Fruit fly (Drosophila melanogaster) whole organism, prepupa: ENCODE results near the gene CG5909.

ENCODE experiments used
- Blimp-1 ChIP-seq: fragments of 200-800 bp; sonication (Bioruptor generic); optimal IDR thresholded peaks from 3 replicates; lab custom pipeline; 2017; ENCODE audit warnings: missing biosample characterization, missing genetic modification characterization, mild to moderate bottlenecking, moderate library complexity, missing genetic modification reagents
- CG10669 ChIP-seq: fragments of 200-800 bp; sonication (Bioruptor generic); optimal IDR thresholded peaks from 3 replicates; lab custom pipeline; 2018; ENCODE audit warnings: missing biosample characterization, mild to moderate bottlenecking, missing genetic modification characterization, moderate library complexity
- CG11762 ChIP-seq: fragments of 200-800 bp; sonication (Bioruptor generic); optimal IDR thresholded peaks from 3 replicates; lab custom pipeline; 2016; ENCODE audit warnings: missing biosample characterization, missing genetic modification characterization; ENCODE audit not compliant: insufficient read depth
- CG11902 ChIP-seq: fragments of 200-800 bp; sonication (Bioruptor generic); optimal IDR thresholded peaks from 3 replicates; lab custom pipeline; 2016; ENCODE audit warnings: missing biosample characterization, missing genetic modification characterization
- CG15336 ChIP-seq: fragments of 200-800 bp; sonication (Bioruptor generic); IDR thresholded peaks from 2 replicates; pipeline ENCODE4 v1.3.6; 2022; ENCODE audit warnings: missing biosample characterization, missing genetic modification characterization
- CG1621 ChIP-seq: fragments of 200-800 bp; sonication (Bioruptor generic); optimal IDR thresholded peaks from 3 replicates; lab custom pipeline; 2018; ENCODE audit warnings: missing biosample characterization, mild to moderate bottlenecking, missing genetic modification characterization
- CG3032 ChIP-seq: fragments of 200-800 bp; optimal IDR thresholded peaks from 2 replicates; lab custom pipeline; 2019; ENCODE audit warnings: missing biosample characterization, mild to moderate bottlenecking, missing genetic modification characterization, moderate library complexity
- CG32006 ChIP-seq: fragments of 200-800 bp; sonication (Bioruptor generic); optimal IDR thresholded peaks from 3 replicates; lab custom pipeline; 2017; ENCODE audit warnings: missing biosample characterization, mild to moderate bottlenecking, missing genetic modification characterization
- CG34406 ChIP-seq: fragments of 200-800 bp; sonication (Bioruptor generic); optimal IDR thresholded peaks from 3 replicates; lab custom pipeline; 2016; ENCODE audit warnings: missing biosample characterization, missing genetic modification characterization
- CG3919 ChIP-seq: fragments of 200-800 bp; sonication (Bioruptor generic); optimal IDR thresholded peaks from 3 replicates; lab custom pipeline; 2016; ENCODE audit warnings: missing biosample characterization, missing genetic modification characterization
- CG4318 ChIP-seq: fragments of 200-800 bp; sonication (Bioruptor generic); optimal IDR thresholded peaks from 3 replicates; lab custom pipeline; 2017; ENCODE audit warnings: missing biosample characterization, mild to moderate bottlenecking, missing genetic modification characterization
- CG6276 ChIP-seq: fragments of 200-800 bp; sonication (Bioruptor generic); optimal IDR thresholded peaks from 2 replicates; lab custom pipeline; 2017; ENCODE audit warnings: missing biosample characterization, mild to moderate bottlenecking, missing genetic modification characterization
- CG6792 ChIP-seq: fragments of 200-800 bp; sonication (Bioruptor generic); optimal IDR thresholded peaks from 3 replicates; lab custom pipeline; 2016; ENCODE audit warnings: missing biosample characterization, missing genetic modification characterization
- CG6854 ChIP-seq: fragments of 200-800 bp; sonication (Bioruptor generic); optimal IDR thresholded peaks from 2 replicates; lab custom pipeline; 2017; ENCODE audit warnings: missing biosample characterization, mild to moderate bottlenecking, missing genetic modification characterization
- CG8119 ChIP-seq: fragments of 200-800 bp; sonication (Bioruptor generic); IDR thresholded peaks from 3 replicates; pipeline ENCODE4 v1.3.6; 2022; ENCODE audit warnings: missing biosample characterization, missing genetic modification characterization
- CG8319 ChIP-seq: fragments of 200-800 bp; sonication (Bioruptor generic); optimal IDR thresholded peaks from 3 replicates; lab custom pipeline; 2016; ENCODE audit warnings: missing biosample characterization, missing genetic modification characterization
- CG8632 ChIP-seq: fragments of 200-800 bp; sonication (Bioruptor generic); optimal IDR thresholded peaks from 3 replicates; lab custom pipeline; 2016; ENCODE audit warnings: missing biosample characterization, missing genetic modification characterization
- Eip75B ChIP-seq: fragments of 200-800 bp; sonication (Bioruptor generic); optimal IDR thresholded peaks from 3 replicates; lab custom pipeline; 2016; ENCODE audit warnings: missing biosample characterization, missing genetic modification characterization
- Eip78C ChIP-seq: fragments of 200-800 bp; sonication (Bioruptor generic); peaks from one replicate; lab custom pipeline; 2016; ENCODE audit warnings: missing biosample characterization, missing genetic modification characterization
- Eip93F ChIP-seq: fragments of 200-800 bp; sonication (Bioruptor generic); optimal IDR thresholded peaks from 2 replicates; lab custom pipeline; 2016; ENCODE audit warnings: missing biosample characterization, mild to moderate bottlenecking, missing genetic modification characterization
- Ets21C ChIP-seq: fragments of 200-800 bp; sonication (Bioruptor generic); optimal IDR thresholded peaks from 3 replicates; lab custom pipeline; 2016; ENCODE audit warnings: missing biosample characterization, missing genetic modification characterization
- Ets96B ChIP-seq: fragments of 200-800 bp; optimal IDR thresholded peaks from 2 replicates; lab custom pipeline; 2019; ENCODE audit warnings: missing biosample characterization, mild to moderate bottlenecking, missing genetic modification characterization, moderate library complexity
- Gug ChIP-seq: fragments of 200-800 bp; sonication (Bioruptor generic); IDR thresholded peaks from 2 replicates; pipeline ENCODE4 v1.3.6; 2022; ENCODE audit warnings: missing biosample characterization, missing genetic modification characterization
- Hr38 ChIP-seq: sonication (Bioruptor generic); optimal IDR thresholded peaks from 2 replicates; lab custom pipeline; 2016; ENCODE audit warnings: missing biosample characterization, missing genetic modification characterization
- Hr39 ChIP-seq: fragments of 200-800 bp; sonication (Bioruptor generic); optimal IDR thresholded peaks from 2 replicates; lab custom pipeline; 2016; ENCODE audit warnings: missing biosample characterization, missing genetic modification characterization
- Hr4 ChIP-seq: fragments of 200-800 bp; sonication (Bioruptor generic); optimal IDR thresholded peaks from 3 replicates; lab custom pipeline; 2016; ENCODE audit warnings: missing biosample characterization, missing genetic modification characterization
- Lpt ChIP-seq: fragments of 200-800 bp; sonication (Bioruptor generic); optimal IDR thresholded peaks from 3 replicates; lab custom pipeline; 2016; ENCODE audit warnings: missing biosample characterization, missing genetic modification characterization
- Met ChIP-seq: fragments of 200-800 bp; sonication (Bioruptor generic); optimal IDR thresholded peaks from 3 replicates; lab custom pipeline; 2016; ENCODE audit warnings: missing biosample characterization, missing genetic modification characterization
- OdsH ChIP-seq: fragments of 200-800 bp; sonication (Bioruptor generic); optimal IDR thresholded peaks from 3 replicates; lab custom pipeline; 2016; ENCODE audit warnings: missing biosample characterization, missing genetic modification characterization
- Smox ChIP-seq: fragments of 200-800 bp; sonication (Bioruptor generic); optimal IDR thresholded peaks from 3 replicates; lab custom pipeline; 2016; ENCODE audit warnings: missing biosample characterization, missing genetic modification characterization
- Sox102F ChIP-seq: fragments of 200-800 bp; sonication (Bioruptor generic); optimal IDR thresholded peaks from 2 replicates; lab custom pipeline; 2016; ENCODE audit warnings: missing biosample characterization, mild to moderate bottlenecking, missing genetic modification characterization
- Sox14 ChIP-seq: fragments of 200-800 bp; sonication (Bioruptor generic); optimal IDR thresholded peaks from 3 replicates; lab custom pipeline; 2016; ENCODE audit warnings: missing biosample characterization, missing genetic modification characterization
- Sox15 ChIP-seq: fragments of 200-800 bp; sonication (Bioruptor generic); optimal IDR thresholded peaks from 3 replicates; lab custom pipeline; 2016; ENCODE audit warnings: missing biosample characterization, missing genetic modification characterization
- achi ChIP-seq: fragments of 200-800 bp; sonication (Bioruptor generic); optimal IDR thresholded peaks from 3 replicates; lab custom pipeline; 2016; ENCODE audit warnings: missing biosample characterization, missing genetic modification characterization
- acj6 ChIP-seq: fragments of 200-800 bp; sonication (Bioruptor generic); optimal IDR thresholded peaks from 3 replicates; lab custom pipeline; 2016; ENCODE audit warnings: missing biosample characterization, missing genetic modification characterization
- cyc ChIP-seq: fragments of 200-800 bp; sonication (Bioruptor generic); optimal IDR thresholded peaks from 3 replicates; lab custom pipeline; 2016; ENCODE audit warnings: missing biosample characterization, missing genetic modification characterization
- dac ChIP-seq: fragments of 200-800 bp; sonication (Bioruptor generic); optimal IDR thresholded peaks from 2 replicates; lab custom pipeline; 2017; ENCODE audit warnings: missing biosample characterization, mild to moderate bottlenecking, missing genetic modification characterization
- dsx ChIP-seq: fragments of 200-800 bp; optimal IDR thresholded peaks from 3 replicates; lab custom pipeline; 2019; ENCODE audit warnings: missing biosample characterization, mild to moderate bottlenecking, missing genetic modification characterization, moderate library complexity; ENCODE audit not compliant: poor library complexity, severe bottlenecking
- esn ChIP-seq: fragments of 200-800 bp; sonication (Bioruptor generic); optimal IDR thresholded peaks from 2 replicates; lab custom pipeline; 2016; ENCODE audit warnings: missing biosample characterization, mild to moderate bottlenecking, missing genetic modification characterization, moderate library complexity
- fd59A ChIP-seq: fragments of 200-800 bp; sonication (Bioruptor generic); optimal IDR thresholded peaks from 2 replicates; lab custom pipeline; 2017; ENCODE audit warnings: missing biosample characterization, mild to moderate bottlenecking, missing genetic modification characterization, missing genetic modification reagents
- fd85E ChIP-seq: fragments of 200-800 bp; sonication (Bioruptor generic); optimal IDR thresholded peaks from 3 replicates; lab custom pipeline; 2016; ENCODE audit warnings: missing biosample characterization, missing genetic modification characterization
- salr ChIP-seq, 2 experiments: fragments of 200-800 bp; sonication (Bioruptor generic); optimal IDR thresholded peaks; 3 replicates each; lab custom pipeline; 2016 to 2018; ENCODE audit warnings: missing biosample characterization in 2 of 2, missing genetic modification characterization in 2 of 2, mild to moderate bottlenecking in 1 of 2
- ss ChIP-seq, 2 experiments: fragments of 200-800 bp; sonication (Bioruptor generic); optimal IDR thresholded peaks; 2 replicates in 1 of 2; 3 replicates in 1 of 2; lab custom pipeline; 2017 to 2018; ENCODE audit warnings: mild to moderate bottlenecking in 2 of 2, missing biosample characterization in 2 of 2, missing genetic modification characterization in 2 of 2, moderate library complexity in 1 of 2
- svp ChIP-seq: fragments of 200-800 bp; sonication (Bioruptor generic); peaks from one replicate; lab custom pipeline; 2016; ENCODE audit warnings: missing biosample characterization, missing genetic modification characterization
- topi ChIP-seq: fragments of 200-800 bp; sonication (Bioruptor generic); optimal IDR thresholded peaks from 3 replicates; lab custom pipeline; 2016; ENCODE audit warnings: missing biosample characterization, missing genetic modification characterization
- vri ChIP-seq: fragments of 200-800 bp; sonication (Bioruptor generic); optimal IDR thresholded peaks from 3 replicates; lab custom pipeline; 2016; ENCODE audit warnings: missing biosample characterization, mild to moderate bottlenecking, missing genetic modification characterization

Gene CG5909

dm6 chr3R:27134728-27135361 is 26.1 kb upstream of the CG5909 start:
- TF ChIP-seq CG11762 (GFP tag; lab: Kevin White, UChicago) (no peak), Hr38 (GFP tag; lab: Kevin White, UChicago) (no peak), Hr39 (GFP tag; lab: Kevin White, UChicago) (no peak), svp (GFP tag; lab: Kevin White, UChicago) (peak; percentile 70), vri (GFP tag; lab: Kevin White, UChicago) (peak; percentile 30), Ets96B (no peak), Eip93F (GFP tag; lab: Kevin White, UChicago) (no peak), CG6854 (GFP tag; lab: Kevin White, UChicago) (no peak), Ets21C (GFP tag; lab: Kevin White, UChicago) (no peak), Blimp-1 (GFP tag; lab: Kevin White, UChicago) (peak; percentile 12), Eip78C (GFP tag; lab: Kevin White, UChicago) (peak; percentile 21), ss (GFP tag; optimal IDR thresholded peaks at IDR 0.05; lab: Kevin White, UChicago) (peak in 1 of 2 experiments; percentile 4)

DNA sequence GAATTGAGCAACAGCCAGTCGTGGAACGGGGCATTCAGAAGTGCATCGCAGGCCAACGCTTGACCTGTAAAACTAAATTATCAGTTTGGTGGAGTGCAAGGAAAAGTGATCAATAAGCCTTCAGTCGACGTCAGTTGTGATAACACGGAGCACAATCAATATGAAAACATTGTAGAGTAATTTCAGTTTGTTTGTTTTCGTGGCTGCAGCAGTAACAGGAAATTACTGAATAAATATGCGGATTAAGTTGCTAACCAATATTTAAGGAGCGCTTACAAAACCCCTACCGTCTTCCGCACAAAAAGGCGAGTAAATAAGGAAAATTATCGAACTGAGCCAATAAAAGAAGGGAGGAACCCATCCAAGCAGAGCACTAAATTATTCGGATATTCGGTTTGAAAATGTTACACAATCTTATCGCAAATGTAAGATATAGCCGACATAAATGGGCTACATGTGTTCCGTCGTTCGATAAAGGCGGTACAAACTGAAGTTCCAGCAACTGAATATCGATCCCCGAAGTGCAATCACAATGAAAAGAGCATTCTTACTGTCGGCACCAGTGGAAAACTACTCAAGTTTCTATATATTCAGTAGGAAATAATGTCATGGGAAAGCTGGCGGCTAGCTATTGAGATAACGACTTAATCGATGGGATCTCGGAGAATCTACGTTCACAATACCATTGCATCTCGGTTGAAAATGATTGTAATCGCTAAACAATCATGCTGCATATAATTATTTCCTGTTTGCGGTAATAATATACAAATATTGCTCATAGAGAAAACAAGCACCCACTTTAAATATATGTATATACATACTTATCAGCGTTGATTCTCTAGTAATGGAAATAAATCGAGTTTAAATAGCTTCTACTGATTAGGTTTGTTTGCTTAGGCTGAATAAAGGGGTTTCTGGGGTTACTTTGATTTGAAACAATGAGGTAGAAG is 25.0 kb upstream of the CG5909 start:
- no peak for TF ChIP-seq CG8119 (GFP tag; lab: Robert Waterston, UW)
- TF ChIP-seq CG10669 (GFP tag; lab: Kevin White, UChicago), result peak; percentile 70
- peak; percentile 15 for TF ChIP-seq Met
- TF ChIP-seq Lpt, result no peak
- no peak for TF ChIP-seq Hr39 (GFP tag; lab: Kevin White, UChicago)
- 0 out of 2 replicates have a peak, but pooled peaks have one; percentile 26 for TF ChIP-seq Gug (GFP tag; lab: Robert Waterston, UW)
- peak; percentile 69 for TF ChIP-seq esn (GFP tag; lab: Kevin White, UChicago)
- TF ChIP-seq dsx (GFP tag; lab: Kevin White, UChicago), result peak; percentile 50
- TF ChIP-seq Hr4 (GFP tag; lab: Kevin White, UChicago), result no peak
- peak; percentile 77 for TF ChIP-seq CG6792 (GFP tag; lab: Kevin White, UChicago)
- TF ChIP-seq topi (GFP tag; lab: Kevin White, UChicago), result peak; percentile 22
- peak; percentile 41 for TF ChIP-seq achi (GFP tag; lab: Kevin White, UChicago)
- TF ChIP-seq CG32006, result peak; percentile 41
- no peak for TF ChIP-seq CG15336 (GFP tag; lab: Robert Waterston, UW)
- peak; percentile 7 to 28 for TF ChIP-seq salr (GFP tag; optimal IDR thresholded peaks at IDR 0.05; lab: Kevin White, UChicago)
- TF ChIP-seq CG11902 (GFP tag; lab: Kevin White, UChicago), result no peak
- no peak for TF ChIP-seq Ets21C (GFP tag; lab: Kevin White, UChicago)
- peak; percentile 54 for TF ChIP-seq CG1621
- peak; percentile 42 for TF ChIP-seq CG6854 (GFP tag; lab: Kevin White, UChicago)
- peak; percentile 42 for TF ChIP-seq OdsH
- peak; percentile 35 for TF ChIP-seq fd59A (GFP tag; lab: Kevin White, UChicago)
- TF ChIP-seq Blimp-1 (GFP tag; lab: Kevin White, UChicago), result peak; percentile 22
- peak; percentile 49 for TF ChIP-seq Sox102F (GFP tag; lab: Kevin White, UChicago)
- no peak for TF ChIP-seq cyc (GFP tag; lab: Kevin White, UChicago)
- no peak for TF ChIP-seq Sox15 (GFP tag; lab: Kevin White, UChicago)
- TF ChIP-seq CG3919 (GFP tag; lab: Kevin White, UChicago), result peak; percentile 63
- no peak for TF ChIP-seq dac (GFP tag; lab: Kevin White, UChicago)
- peak; percentile 23 for TF ChIP-seq fd85E (GFP tag; lab: Kevin White, UChicago)
- TF ChIP-seq CG11762 (GFP tag; lab: Kevin White, UChicago), result peak; percentile 18
- peak; percentile 59 for TF ChIP-seq Eip75B (GFP tag; lab: Kevin White, UChicago)
- TF ChIP-seq Smox, result peak; percentile 58
- TF ChIP-seq CG4318 (GFP tag; lab: Kevin White, UChicago), result no peak
- TF ChIP-seq CG3032, result peak; percentile 46
- TF ChIP-seq CG8319 (GFP tag; lab: Kevin White, UChicago), result peak; percentile 49
- TF ChIP-seq CG6276 (GFP tag; lab: Kevin White, UChicago), result no peak
- TF ChIP-seq CG34406, result peak; percentile 68
- peak; percentile 48 for TF ChIP-seq acj6 (GFP tag; lab: Kevin White, UChicago)
- TF ChIP-seq Sox14 (GFP tag; lab: Kevin White, UChicago), result peak; percentile 6
- TF ChIP-seq CG8632, result peak; percentile 72
